Worm (Caenorhabditis elegans): Measurements from ENCODE around the gene W05B10.6.

Gene W05B10.6

DNA sequence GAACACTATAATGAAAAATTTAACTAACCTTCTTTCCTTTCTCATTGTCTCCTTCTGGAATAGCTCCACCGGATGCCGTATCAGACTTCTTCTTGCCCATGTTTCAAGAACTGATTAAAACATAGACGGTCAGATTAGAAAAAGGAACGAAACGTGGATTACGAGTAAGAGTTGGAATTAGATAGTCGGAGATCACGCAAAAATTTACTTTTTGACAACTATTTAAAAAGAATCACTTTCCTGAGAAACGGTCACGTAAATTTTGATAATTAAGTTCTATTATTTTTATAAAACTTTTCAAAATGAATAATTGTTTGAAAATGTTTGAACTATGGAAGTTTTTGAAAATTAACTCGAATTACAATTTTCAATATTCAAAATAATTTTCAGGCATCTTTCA, 45.9 kb downstream of the W05B10.6 start, which contains the start of gene cyc-2.2:
Gene cyc-2.2 (minus strand): TSS at position 101 of the 400 bp plus-strand sequence.
- TF ChIP-seq nhr-76 (tag; optimal IDR thresholded peaks at IDR 0.05) (no peak), eor-1 (tag; optimal IDR thresholded peaks at IDR 0.05) (no peak), ceh-28 (tag; optimal IDR thresholded peaks at IDR 0.05) (no peak), lin-15B (tag; optimal IDR thresholded peaks at IDR 0.05) (no peak), aly-2 (tag; optimal IDR thresholded peaks at IDR 0.05) (no peak), nhr-12 (tag; optimal IDR thresholded peaks at IDR 0.05) (no peak), fkh-10 (GFP tag; optimal IDR thresholded peaks at IDR 0.05) (no peak), pqm-1 (tag; optimal IDR thresholded peaks at IDR 0.05) (no peak), nhr-11 (tag; optimal IDR thresholded peaks at IDR 0.05) (no peak), elt-2 (tag; optimal IDR thresholded peaks at IDR 0.05) (no peak), unc-62 (GFP tag; optimal IDR thresholded peaks at IDR 0.05) (no peak)

DNA sequence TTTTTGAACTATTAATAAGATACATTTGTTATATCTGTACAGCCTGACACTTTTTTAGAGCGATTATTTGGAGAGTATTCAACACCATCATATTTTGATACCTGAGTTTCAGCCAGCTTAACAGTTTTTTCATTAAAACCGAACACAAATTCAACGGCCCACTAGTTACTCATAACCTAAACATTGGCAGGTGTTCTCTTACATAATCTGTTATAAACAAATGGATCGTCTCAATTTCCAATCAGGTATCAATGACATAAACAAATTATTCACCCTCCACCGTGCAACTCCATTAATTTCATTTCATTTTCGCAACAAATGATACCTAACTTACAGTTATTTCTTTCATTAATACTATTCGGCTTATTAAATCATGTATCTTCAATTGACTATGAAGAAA, 47.0 kb downstream of the W05B10.6 start, which contains the start of gene cubn-1:
Gene cubn-1 (plus strand): TSS at position 301 of the 400 bp plus-strand sequence.
- no peak for TF ChIP-seq mml-1 (tag; optimal IDR thresholded peaks at IDR 0.05)
- no peak for TF ChIP-seq fkh-10 (GFP tag; optimal IDR thresholded peaks at IDR 0.05)
- no peak for TF ChIP-seq jun-1 (tag; optimal IDR thresholded peaks at IDR 0.05)
- TF ChIP-seq nhr-237 (tag; optimal IDR thresholded peaks at IDR 0.05) = no peak
- no peak for TF ChIP-seq fos-1 (tag; optimal IDR thresholded peaks at IDR 0.05)
- no peak for TF ChIP-seq ceh-16 (tag; optimal IDR thresholded peaks at IDR 0.05)
- TF ChIP-seq skn-1 (tag; optimal IDR thresholded peaks at IDR 0.05) = no peak
- TF ChIP-seq fkh-2 (tag; optimal IDR thresholded peaks at IDR 0.05) = no peak
- TF ChIP-seq elt-1 (tag; optimal IDR thresholded peaks at IDR 0.05) = no peak
- TF ChIP-seq ama-1 (optimal IDR thresholded peaks at IDR 0.05) = no peak

ce11 chrV:12609526-12609925, 48.5 kb downstream of the W05B10.6 start, which contains the start of gene ZC116.1:
TSS of gene ZC116.1 (plus strand) at chrV:12609826.
- TF ChIP-seq nhr-25 (tag; optimal IDR thresholded peaks at IDR 0.05) (no peak), elt-3 (tag; optimal IDR thresholded peaks at IDR 0.05) (no peak), elt-2 (tag; optimal IDR thresholded peaks at IDR 0.05) (no peak), nhr-12 (tag; optimal IDR thresholded peaks at IDR 0.05) (no peak), lsy-12 (tag; optimal IDR thresholded peaks at IDR 0.05) (no peak), mdl-1 (tag; optimal IDR thresholded peaks at IDR 0.05) (no peak), mml-1 (tag; optimal IDR thresholded peaks at IDR 0.05) (no peak), lin-15B (tag; optimal IDR thresholded peaks at IDR 0.05) (no peak), ceh-28 (tag; optimal IDR thresholded peaks at IDR 0.05) (no peak), nhr-77 (tag; optimal IDR thresholded peaks at IDR 0.05) (no peak), elt-1 (tag; optimal IDR thresholded peaks at IDR 0.05) (no peak), eor-1 (tag; optimal IDR thresholded peaks at IDR 0.05) (no peak), snpc-4 (tag; optimal IDR thresholded peaks at IDR 0.05) (no peak), fkh-10 (GFP tag; optimal IDR thresholded peaks at IDR 0.05) (no peak), zag-1 (tag; optimal IDR thresholded peaks at IDR 0.05) (no peak), ceh-16 (tag; optimal IDR thresholded peaks at IDR 0.05) (no peak), nhr-43 (tag; optimal IDR thresholded peaks at IDR 0.05; ENCODE audit: poor library complexity, severe bottlenecking) (no peak), sea-2 (GFP tag; optimal IDR thresholded peaks at IDR 0.05) (no peak)

- TF ChIP-seq nhr-11 (tag; optimal IDR thresholded peaks at IDR 0.05) (no peak), ZK546.5 (tag; optimal IDR thresholded peaks at IDR 0.05) (no peak), elt-3 (tag; optimal IDR thresholded peaks at IDR 0.05) (no peak), nhr-76 (tag; optimal IDR thresholded peaks at IDR 0.05) (no peak), fkh-10 (GFP tag; optimal IDR thresholded peaks at IDR 0.05) (no peak), tbx-2 (tag; optimal IDR thresholded peaks at IDR 0.05) (no peak), mml-1 (tag; optimal IDR thresholded peaks at IDR 0.05) (no peak), eor-1 (tag; optimal IDR thresholded peaks at IDR 0.05) (no peak), jun-1 (tag; optimal IDR thresholded peaks at IDR 0.05) (no peak), nhr-12 (tag; optimal IDR thresholded peaks at IDR 0.05) (no peak), skn-1 (tag; optimal IDR thresholded peaks at IDR 0.05) (no peak), ceh-28 (tag; optimal IDR thresholded peaks at IDR 0.05) (no peak), elt-1 (tag; optimal IDR thresholded peaks at IDR 0.05) (no peak), zag-1 (tag; optimal IDR thresholded peaks at IDR 0.05) (no peak), ama-1 (optimal IDR thresholded peaks at IDR 0.05) (no peak), pqm-1 (tag; optimal IDR thresholded peaks at IDR 0.05) (no peak), nhr-77 (tag; optimal IDR thresholded peaks at IDR 0.05) (no peak), egl-5 (tag; optimal IDR thresholded peaks at IDR 0.05) (no peak), ceh-82 (tag; optimal IDR thresholded peaks at IDR 0.05) (no peak)
Observed at ce11 chrV:12608857-12609256, 49.2 kb downstream of the W05B10.6 start, which contains the start of gene ZC116.5. TSS of gene ZC116.5 (minus strand) at chrV:12608957.

ce11 chrV:12607113-12607512, 50.9 kb downstream of the W05B10.6 start, which contains the start of gene erg-28:
TSS of gene erg-28 (plus strand) at chrV:12607413.
- TF ChIP-seq aly-2 (tag; optimal IDR thresholded peaks at IDR 0.05) (no peak), R02D3.7 (tag; optimal IDR thresholded peaks at IDR 0.05) (no peak), tbx-2 (tag; optimal IDR thresholded peaks at IDR 0.05) (no peak), skn-1 (tag; optimal IDR thresholded peaks at IDR 0.05) (no peak), unc-39 (tag; optimal IDR thresholded peaks at IDR 0.05) (no peak), egl-27 (tag; optimal IDR thresholded peaks at IDR 0.05) (no peak), nhr-25 (tag; optimal IDR thresholded peaks at IDR 0.05) (no peak), zag-1 (tag; optimal IDR thresholded peaks at IDR 0.05) (no peak), ceh-28 (tag; optimal IDR thresholded peaks at IDR 0.05) (no peak)
